Fruit fly (Drosophila melanogaster): ENCODE data around the gene CG13133.
A peak's percentile ranks its signal among the peaks of the same experiment; 100 is the strongest.

CG13133 gene

dm6 chr2L:10061276-10061675, 30.9 kb downstream of the CG13133 start (continued):
- no peak for TF ChIP-seq kay (GFP tag; optimal IDR thresholded peaks at IDR 0.05)
- TF ChIP-seq CG7786 (GFP tag; optimal IDR thresholded peaks at IDR 0.05), result no peak
- no peak for TF ChIP-seq bowl (GFP tag; IDR thresholded peaks at IDR 0.05)
- no peak for TF ChIP-seq CG10979 (tag; optimal IDR thresholded peaks at IDR 0.05)
- no peak for TF ChIP-seq Hr3 (GFP tag; optimal IDR thresholded peaks at IDR 0.05)
- TF ChIP-seq ems (GFP tag; optimal IDR thresholded peaks at IDR 0.05), result no peak
- TF ChIP-seq Stat92E (GFP tag; optimal IDR thresholded peaks at IDR 0.05), result no peak
- no peak for TF ChIP-seq Optix (GFP tag; IDR thresholded peaks at IDR 0.05)
- peak; percentile 4 for TF ChIP-seq Chrac-16 (GFP tag; optimal IDR thresholded peaks at IDR 0.05)
- no peak for TF ChIP-seq fd64A (GFP tag; optimal IDR thresholded peaks at IDR 0.05)
- peak; percentile 31 for TF ChIP-seq CG13624 (GFP tag; optimal IDR thresholded peaks at IDR 0.05)
- TF ChIP-seq CG2889 (GFP tag; IDR thresholded peaks at IDR 0.05), result no peak
- no peak for TF ChIP-seq Hr39 (optimal IDR thresholded peaks at IDR 0.05)
- TF ChIP-seq insv (GFP tag; optimal IDR thresholded peaks at IDR 0.05), result no peak
- TF ChIP-seq ken (GFP tag; IDR thresholded peaks at IDR 0.05), result no peak
- TF ChIP-seq CG6683 (GFP tag; optimal IDR thresholded peaks at IDR 0.05), result no peak
- peak; percentile 45 for TF ChIP-seq CG13296 (GFP tag; optimal IDR thresholded peaks at IDR 0.05)
- no peak for TF ChIP-seq gt (GFP tag; IDR thresholded peaks at IDR 0.05)
- no peak for TF ChIP-seq wek (GFP tag; optimal IDR thresholded peaks at IDR 0.05)
- TF ChIP-seq Camta (GFP tag; optimal IDR thresholded peaks at IDR 0.05), result no peak
- no peak for TF ChIP-seq CG15011 (GFP tag; optimal IDR thresholded peaks at IDR 0.05)
- TF ChIP-seq CG18011 (GFP tag; optimal IDR thresholded peaks at IDR 0.05), result no peak
- TF ChIP-seq Sox100B (GFP tag; optimal IDR thresholded peaks at IDR 0.05), result peak; percentile 40
- no peak for TF ChIP-seq Dref (GFP tag; IDR thresholded peaks at IDR 0.05)
- no peak for TF ChIP-seq amos (GFP tag; IDR thresholded peaks at IDR 0.05; ENCODE audit: partially characterized antibody)
- TF ChIP-seq cas (GFP tag; IDR thresholded peaks at IDR 0.05), result no peak
- peak; percentile 12; the same call in 1 of the 3 replicates for TF ChIP-seq B-H1 (GFP tag; IDR thresholded peaks at IDR 0.05)
- TF ChIP-seq CG14441 (GFP tag; IDR thresholded peaks at IDR 0.05), result peak; percentile 55; the same call in 1 of the 2 replicates
- no peak for TF ChIP-seq CG1792 (GFP tag; optimal IDR thresholded peaks at IDR 0.05)
- no peak for TF ChIP-seq Sin3A (optimal IDR thresholded peaks at IDR 0.05)
- TF ChIP-seq CG4854 (GFP tag; optimal IDR thresholded peaks at IDR 0.05), result no peak
- peak; percentile 14; the same call in 1 of the 2 replicates for TF ChIP-seq Ada2b (GFP tag; IDR thresholded peaks at IDR 0.05)
- no peak for TF ChIP-seq pfk (GFP tag; optimal IDR thresholded peaks at IDR 0.05)
- TF ChIP-seq ERR (GFP tag; optimal IDR thresholded peaks at IDR 0.05), result no peak
- TF ChIP-seq disco-r (GFP tag; optimal IDR thresholded peaks at IDR 0.05), result no peak
- TF ChIP-seq CG17568 (GFP tag; optimal IDR thresholded peaks at IDR 0.05), result no peak
- TF ChIP-seq CG3065 (GFP tag; optimal IDR thresholded peaks at IDR 0.05), result no peak
- TF ChIP-seq NFAT (GFP tag; IDR thresholded peaks at IDR 0.05), result no peak
- no peak for TF ChIP-seq cad (GFP tag; optimal IDR thresholded peaks at IDR 0.05)
- peak; percentile 50 for TF ChIP-seq CG15269 (tag; optimal IDR thresholded peaks at IDR 0.05)
- TF ChIP-seq row (GFP tag; IDR thresholded peaks at IDR 0.05), result peak; percentile 73
- no peak for TF ChIP-seq CG18262 (tag; optimal IDR thresholded peaks at IDR 0.05)
- no peak for TF ChIP-seq bigmax (GFP tag; optimal IDR thresholded peaks at IDR 0.05)
- TF ChIP-seq ci (GFP tag; IDR thresholded peaks at IDR 0.05), result no peak
- TF ChIP-seq trh (GFP tag; optimal IDR thresholded peaks at IDR 0.05), result no peak
- no peak for TF ChIP-seq gfzf (GFP tag; optimal IDR thresholded peaks at IDR 0.05)
- no peak for TF ChIP-seq ham (GFP tag; IDR thresholded peaks at IDR 0.05)
- no peak for TF ChIP-seq CG17829 (tag; optimal IDR thresholded peaks at IDR 0.05)
- no peak for TF ChIP-seq hb (GFP tag; IDR thresholded peaks at IDR 0.05; ENCODE audit: partially characterized antibody)
- TF ChIP-seq Ets65A (GFP tag), result peak; percentile 19
- TF ChIP-seq E2f2 (GFP tag; IDR thresholded peaks at IDR 0.05), result no peak
- no peak for TF ChIP-seq CG4404 (GFP tag; IDR thresholded peaks at IDR 0.05)
- TF ChIP-seq CG8281 (tag; optimal IDR thresholded peaks at IDR 0.05), result no peak
